Worm (Caenorhabditis elegans) whole organism, L3 larva: ENCODE results near the gene yif-1.

ENCODE experiments used
- ZK546.5 ChIP-seq: sonication (generic microtip); optimal IDR thresholded peaks from 2 replicates; lab custom pipeline; 2017; ENCODE audit warnings: missing biosample characterization, missing genetic modification characterization
- ceh-28 ChIP-seq: fragments of 150-350 bp; optimal IDR thresholded peaks from 2 replicates; lab custom pipeline; 2014; ENCODE audit warnings: missing biosample characterization, missing genetic modification reagents, missing genetic modification characterization
- ceh-82 ChIP-seq: fragments of 150-350 bp; optimal IDR thresholded peaks from 2 replicates; lab custom pipeline; 2014; ENCODE audit warnings: missing biosample characterization, missing genetic modification characterization
- fkh-10 ChIP-seq: sonication (generic microtip); optimal IDR thresholded peaks from 2 replicates; lab custom pipeline; 2017; ENCODE audit warnings: missing biosample characterization, missing genetic modification reagents, missing genetic modification characterization
- mdl-1 ChIP-seq: fragments of 150-350 bp; optimal IDR thresholded peaks from 2 replicates; lab custom pipeline; 2014; ENCODE audit warnings: missing biosample characterization, missing genetic modification characterization
- nhr-28 ChIP-seq: fragments of 150-350 bp; optimal IDR thresholded peaks from 2 replicates; lab custom pipeline; 2014; ENCODE audit warnings: missing biosample characterization, missing genetic modification characterization
- pha-4 ChIP-seq: fragments of 150-350 bp; optimal IDR thresholded peaks from 2 replicates; lab custom pipeline; 2014; ENCODE audit warnings: missing biosample characterization, missing genetic modification reagents, missing genetic modification characterization
- unc-39 ChIP-seq: sonication (generic microtip); optimal IDR thresholded peaks from 4 replicates; lab custom pipeline; 2017; ENCODE audit warnings: missing biosample characterization, missing genetic modification characterization

- TF ChIP-seq nhr-28 (tag; lab: Kevin White, UChicago) (no peak), mdl-1 (no peak), ceh-82 (tag; lab: Kevin White, UChicago) (no peak), pha-4 (tag; lab: Kevin White, UChicago) (no peak), ZK546.5 (tag; lab: Kevin White, UChicago) (no peak), fkh-10 (no peak), unc-39 (no peak), ceh-28 (no peak)
These were observed 17.7 kb downstream of the yif-1 start, which contains the start of gene F57A8.1 for ce11 chrV:10037040-10037439.
